Worm (Caenorhabditis elegans) whole organism, L4/young adult: Measurements from ENCODE around the gene npp-18.

Experiments used
- W03F9.2 ChIP-seq: fragments of 150-350 bp; optimal IDR thresholded peaks from 2 replicates; lab custom pipeline; 2014; ENCODE audit warnings: missing biosample characterization, missing genetic modification characterization
- dao-5 ChIP-seq: sonication (generic microtip); optimal IDR thresholded peaks from 2 replicates; lab custom pipeline; 2016; ENCODE audit warnings: missing genotype, missing genetic modification characterization, moderate library complexity, missing compliant biosample characterization
- him-1 ChIP-seq: sonication (generic microtip); optimal IDR thresholded peaks from 2 replicates; lab custom pipeline; 2016; ENCODE audit warnings: missing genotype, missing genetic modification reagents, missing genetic modification characterization, missing compliant biosample characterization

Gene npp-18

ce11 chrIII:13346785-13347184 lies 50.1 kb downstream of the npp-18 start, which contains the start of gene mtm-6:
mtm-6 (plus strand) TSS chrIII:13347085.
- TF ChIP-seq dao-5, result no peak
- TF ChIP-seq W03F9.2 (tag; lab: Kevin White, UChicago), result no peak
- no peak for TF ChIP-seq him-1 (tag; lab: Kevin White, UChicago)

- TF ChIP-seq him-1 (tag; lab: Kevin White, UChicago) (no peak), dao-5 (no peak), W03F9.2 (tag; lab: Kevin White, UChicago) (no peak)
Observed at ce11 chrIII:13347782-13348327, 51.2 kb downstream of the npp-18 start.
